Worm (Caenorhabditis elegans): Measurements from ENCODE around the gene C09B9.85.

Gene C09B9.85

ce11 chrIV:5038744-5039143 is 13.2 kb upstream of the C09B9.85 start (continued):
- peak; percentile 46 for TF ChIP-seq egrh-3 (GFP tag; IDR thresholded peaks at IDR 0.05)
- TF ChIP-seq snpc-1.1 (tag; optimal IDR thresholded peaks at IDR 0.05; ENCODE audit: insufficient read depth): peak; percentile 34
- peak in 1 of 2 experiments; percentile 8 for TF ChIP-seq let-607 (tag; optimal IDR thresholded peaks at IDR 0.05)
- peak; percentile 71 for TF ChIP-seq ztf-18 (tag; optimal IDR thresholded peaks at IDR 0.05)
- no peak for TF ChIP-seq madf-6 (GFP tag; IDR thresholded peaks at IDR 0.05)
- no peak for TF ChIP-seq tlf-1 (GFP tag; optimal IDR thresholded peaks at IDR 0.05)
- no peak for TF ChIP-seq mes-4 (tag; optimal IDR thresholded peaks at IDR 0.05)
- peak; percentile 26 for TF ChIP-seq F57A8.1 (GFP tag; optimal IDR thresholded peaks at IDR 0.05)
- TF ChIP-seq ceh-40 (GFP tag; IDR thresholded peaks at IDR 0.05): no peak
- no peak for TF ChIP-seq atf-7 (tag; optimal IDR thresholded peaks at IDR 0.05)
- TF ChIP-seq hmg-20 (GFP tag; IDR thresholded peaks at IDR 0.05): no peak
- TF ChIP-seq ama-1 (optimal IDR thresholded peaks at IDR 0.05): no peak
- TF ChIP-seq ama-1 (GFP tag; optimal IDR thresholded peaks at IDR 0.05): no peak
- peak; percentile 16 for TF ChIP-seq zim-3 (tag; optimal IDR thresholded peaks at IDR 0.05)
- no peak for TF ChIP-seq nfya-1 (tag; optimal IDR thresholded peaks at IDR 0.05; ENCODE audit: borderline replicate concordance, insufficient read depth)
- TF ChIP-seq lsl-1 (GFP tag; optimal IDR thresholded peaks at IDR 0.05): peak; percentile 32
- no peak for TF ChIP-seq xnd-1 (tag; optimal IDR thresholded peaks at IDR 0.05)
- TF ChIP-seq madf-10 (tag; optimal IDR thresholded peaks at IDR 0.05): peak; percentile 46
- 0 out of 2 replicates have a peak, but pooled peaks have one; percentile 62 for TF ChIP-seq Y79H2A.3 (GFP tag; conservative IDR thresholded peaks at IDR 0.05)
- TF ChIP-seq nhr-27 (tag; optimal IDR thresholded peaks at IDR 0.05): no peak
- TF ChIP-seq F49E8.2 (tag; optimal IDR thresholded peaks at IDR 0.05; ENCODE audit: insufficient read depth): peak; percentile 28
- no peak for TF ChIP-seq lag-1 (GFP tag; IDR thresholded peaks at IDR 0.05)
- TF ChIP-seq ceh-58 (GFP tag; IDR thresholded peaks at IDR 0.05): no peak
- TF ChIP-seq tbx-9 (tag; optimal IDR thresholded peaks at IDR 0.05; ENCODE audit: borderline replicate concordance): no peak
- no peak for TF ChIP-seq repo-1 (tag; optimal IDR thresholded peaks at IDR 0.05)
- TF ChIP-seq aptf-2 (GFP tag; conservative IDR thresholded peaks at IDR 0.05): no peak
- no peak for TF ChIP-seq T26A5.8 (tag; optimal IDR thresholded peaks at IDR 0.05)
- TF ChIP-seq zfh-2 (GFP tag; conservative IDR thresholded peaks at IDR 0.05): no peak
- peak; percentile 78 for TF ChIP-seq ztf-28 (GFP tag; IDR thresholded peaks at IDR 0.05)
- peak; percentile 66; the same call in 1 of the 2 replicates for TF ChIP-seq cebp-2 (GFP tag; IDR thresholded peaks at IDR 0.05)
- TF ChIP-seq ztf-6 (GFP tag; IDR thresholded peaks at IDR 0.05): no peak
- TF ChIP-seq madf-3 (GFP tag; IDR thresholded peaks at IDR 0.05): peak; percentile 65; the same call in 1 of the 2 replicates
- no peak for TF ChIP-seq ztf-3 (GFP tag; optimal IDR thresholded peaks at IDR 0.05)
- no peak for TF ChIP-seq akir-1 (GFP tag; optimal IDR thresholded peaks at IDR 0.05)
- no peak for TF ChIP-seq fkh-3 (tag; optimal IDR thresholded peaks at IDR 0.05)
- TF ChIP-seq C17E4.6 (GFP tag; IDR thresholded peaks at IDR 0.05): no peak
- no peak for TF ChIP-seq ceh-91 (GFP tag; IDR thresholded peaks at IDR 0.05)
- no peak for TF ChIP-seq B0035.1 (tag; optimal IDR thresholded peaks at IDR 0.05)
- TF ChIP-seq D2030.7 (GFP tag; IDR thresholded peaks at IDR 0.05): peak; percentile 75; the same call in 1 of the 2 replicates

- TF ChIP-seq F37B4.10 (GFP tag; IDR thresholded peaks at IDR 0.05) (no peak), madf-6 (GFP tag; IDR thresholded peaks at IDR 0.05) (no peak), ceh-58 (GFP tag; IDR thresholded peaks at IDR 0.05) (no peak), nfyb-1 (GFP tag; IDR thresholded peaks at IDR 0.05) (no peak), lin-40 (tag; optimal IDR thresholded peaks at IDR 0.05) (no peak), ceh-40 (GFP tag; IDR thresholded peaks at IDR 0.05) (no peak), B0261.1 (tag; optimal IDR thresholded peaks at IDR 0.05) (no peak)
Observed at ce11 chrIV:5037489-5037888, 11.9 kb upstream of the C09B9.85 start, which contains the start of gene C09B9.1. TSS of gene C09B9.1 (plus strand) at chrIV:5037789.

All from whole organism, young adult.